Worm (Caenorhabditis elegans) whole organism, L3 larva: ENCODE measurements around the gene gst-42.

Source experiments
- ZK546.5 ChIP-seq: sonication (generic microtip); optimal IDR thresholded peaks from 2 replicates; lab custom pipeline; 2017; ENCODE audit warnings: missing biosample characterization, missing genetic modification characterization
- egl-27 ChIP-seq: sonication (generic microtip); optimal IDR thresholded peaks from 4 replicates; lab custom pipeline; 2017; ENCODE audit warnings: missing biosample characterization, missing genetic modification reagents, missing genetic modification characterization
- fkh-2 ChIP-seq: fragments of 150-350 bp; optimal IDR thresholded peaks from 2 replicates; lab custom pipeline; 2014; ENCODE audit warnings: missing biosample characterization, missing genetic modification reagents, missing genetic modification characterization
- lin-39 ChIP-seq: fragments of 150-350 bp; optimal IDR thresholded peaks from 2 replicates; lab custom pipeline; 2018; ENCODE audit warnings: missing biosample characterization, missing genetic modification reagents, missing genetic modification characterization
- nfya-1 ChIP-seq: sonication (generic microtip); optimal IDR thresholded peaks from 2 replicates; lab custom pipeline; 2017; ENCODE audit warnings: missing genetic modification characterization, mild to moderate bottlenecking, missing compliant biosample characterization, antibody characterized with exemption, moderate library complexity; ENCODE audit not compliant: insufficient read depth
- nhr-76 ChIP-seq: fragments of 150-350 bp; sonication (generic microtip); optimal IDR thresholded peaks from 5 replicates; lab custom pipeline; 2014; ENCODE audit warnings: missing biosample characterization, missing genetic modification characterization

- TF ChIP-seq fkh-2 (tag; lab: Kevin White, UChicago) (no peak), nhr-76 (no peak), lin-39 (tag; lab: Kevin White, UChicago) (no peak), ZK546.5 (tag; lab: Kevin White, UChicago) (no peak), nfya-1 (tag; lab: Kevin White, UChicago) (no peak), egl-27 (tag; lab: Kevin White, UChicago) (no peak)
Measured at ce11 chrX:11732752-11733151, 5.0 kb upstream of the gst-42 start.
